Worm (Caenorhabditis elegans) whole organism, L4 larva: ENCODE data around the gene rsf-1.

Experiments
- D1046.2 ChIP-seq: fragments of 200-800 bp; sonication (Bioruptor generic); IDR thresholded peaks from 2 replicates; pipeline ENCODE4 v1.3.6; 2022; ENCODE audit warnings: missing genetic modification characterization, missing compliant biosample characterization
- F44E2.7 ChIP-seq: fragments of 200-800 bp; sonication (Bioruptor generic); IDR thresholded peaks from 2 replicates; pipeline ENCODE4 v2.1.2; 2022; ENCODE audit warnings: missing genetic modification characterization, missing compliant biosample characterization
- ama-1 ChIP-seq: fragments of 150-350 bp; optimal IDR thresholded peaks from 2 replicates; lab custom pipeline; 2014; ENCODE audit warnings: inconsistent platforms, mixed read lengths
- nhr-11 ChIP-seq: fragments of 150-350 bp; optimal IDR thresholded peaks from 2 replicates; lab custom pipeline; 2014; ENCODE audit warnings: missing biosample characterization, missing genetic modification characterization
- nhr-28 ChIP-seq: fragments of 150-350 bp; optimal IDR thresholded peaks from 2 replicates; lab custom pipeline; 2014; ENCODE audit warnings: missing biosample characterization, missing genetic modification characterization
- snpc-1.2 ChIP-seq: fragments of 200-800 bp; sonication (Bioruptor generic); IDR thresholded peaks from 2 replicates; pipeline ENCODE4 v1.3.6; 2022; ENCODE audit warnings: missing genetic modification reagents, missing genetic modification characterization, missing compliant biosample characterization

ce11 chrII:11336163-11336562 is 30.0 kb downstream of the rsf-1 start:
- TF ChIP-seq F44E2.7 (GFP tag; lab: Robert Waterston, UW): no peak
- no peak for TF ChIP-seq D1046.2 (GFP tag; lab: Robert Waterston, UW)
- TF ChIP-seq ama-1 (lab: Kevin White, UChicago): no peak
- no peak for TF ChIP-seq nhr-28 (tag; lab: Kevin White, UChicago)
- no peak for TF ChIP-seq nhr-11
- no peak; the same call in 1 of the 2 replicates for TF ChIP-seq snpc-1.2
